Fruit fly (Drosophila melanogaster): Measurements from ENCODE around the gene Jhbp3.

dm6 chr3R:4965145-4965544, 10.1 kb upstream of the Jhbp3 start, which contains the start of gene Jhbp1:
- TF ChIP-seq psq (optimal IDR thresholded peaks at IDR 0.05) (no peak), pan (optimal IDR thresholded peaks at IDR 0.05) (no peak)

Measured in whole organism.